Worm (Caenorhabditis elegans) whole organism, L2 larva: Measurements from ENCODE around the gene rps-13.

Experiments
- C34F6.9 ChIP-seq: fragments of 150-350 bp; optimal IDR thresholded peaks from 2 replicates; lab custom pipeline; 2014; ENCODE audit warnings: missing biosample characterization, missing genetic modification characterization
- aly-2 ChIP-seq: fragments of 150-350 bp; optimal IDR thresholded peaks from 2 replicates; lab custom pipeline; 2014; ENCODE audit warnings: missing biosample characterization, missing genetic modification characterization
- ceh-82 ChIP-seq: fragments of 150-350 bp; optimal IDR thresholded peaks from 2 replicates; lab custom pipeline; 2014; ENCODE audit warnings: missing biosample characterization, missing genetic modification characterization
- dmd-4 ChIP-seq: sonication (generic microtip); optimal IDR thresholded peaks from 2 replicates; lab custom pipeline; 2017; ENCODE audit warnings: missing biosample characterization, missing genetic modification characterization
- fos-1 ChIP-seq: fragments of 150-350 bp; optimal IDR thresholded peaks from 2 replicates; lab custom pipeline; 2014; ENCODE audit warnings: missing biosample characterization, missing genetic modification characterization
- lin-13 ChIP-seq: fragments of 150-350 bp; optimal IDR thresholded peaks from 2 replicates; lab custom pipeline; 2014; ENCODE audit warnings: missing biosample characterization, missing genetic modification reagents, missing genetic modification characterization
- lsy-2 ChIP-seq, 2 experiments: fragments of 150-350 bp in 1 of 2; sonication (generic microtip) in 1 of 2; optimal IDR thresholded peaks; 2 replicates each; lab custom pipeline; 2014 to 2017; ENCODE audit warnings: missing biosample characterization in 2 of 2, missing genetic modification characterization in 2 of 2
- nhr-12 ChIP-seq: fragments of 150-350 bp; optimal IDR thresholded peaks from 2 replicates; lab custom pipeline; 2014; ENCODE audit warnings: missing biosample characterization, missing genetic modification characterization
- nhr-23 ChIP-seq: fragments of 150-350 bp; optimal IDR thresholded peaks from 2 replicates; lab custom pipeline; 2014; ENCODE audit warnings: missing biosample characterization, missing genetic modification reagents, missing genetic modification characterization
- skn-1 ChIP-seq: sonication (generic microtip); optimal IDR thresholded peaks from 2 replicates; lab custom pipeline; 2017; ENCODE audit warnings: missing biosample characterization, missing genetic modification characterization
- unc-39 ChIP-seq: fragments of 150-350 bp; optimal IDR thresholded peaks from 2 replicates; lab custom pipeline; 2014; ENCODE audit warnings: missing biosample characterization, missing genetic modification characterization
- unc-62 ChIP-seq: fragments of 150-350 bp; optimal IDR thresholded peaks from 2 replicates; lab custom pipeline; 2014; ENCODE audit warnings: missing biosample characterization, missing genetic modification reagents, missing genetic modification characterization
- ztf-11 ChIP-seq: sonication (generic microtip); optimal IDR thresholded peaks from 2 replicates; lab custom pipeline; 2017; ENCODE audit warnings: missing biosample characterization, missing genetic modification characterization
- ztf-4 ChIP-seq: fragments of 150-350 bp; optimal IDR thresholded peaks from 2 replicates; lab custom pipeline; 2014; ENCODE audit warnings: missing biosample characterization, missing genetic modification characterization

ce11 chrIII:6334364-6334763 lies 40.4 kb downstream of the rps-13 start:
- TF ChIP-seq C34F6.9 (tag; lab: Kevin White, UChicago) (no peak), unc-62 (GFP tag; lab: Kevin White, UChicago) (no peak), ztf-11 (no peak), unc-39 (tag; lab: Kevin White, UChicago) (no peak), nhr-12 (tag; lab: Kevin White, UChicago) (no peak), ztf-4 (tag; lab: Kevin White, UChicago) (no peak), skn-1 (tag; lab: Kevin White, UChicago) (no peak), dmd-4 (tag; lab: Kevin White, UChicago) (no peak), nhr-23 (tag; lab: Kevin White, UChicago) (no peak), lin-13 (GFP tag; lab: Kevin White, UChicago) (no peak), aly-2 (tag; lab: Kevin White, UChicago) (no peak), ceh-82 (no peak), fos-1 (tag; lab: Kevin White, UChicago) (no peak), lsy-2 (tag; optimal IDR thresholded peaks at IDR 0.05; lab: Kevin White, UChicago) (no peak)
